Fruit fly (Drosophila melanogaster) whole organism, embryonic: ENCODE data around the gene TTLL1A.

ENCODE experiments used
- Asciz ChIP-seq: fragments of 200-800 bp; sonication (Bioruptor generic); optimal IDR thresholded peaks from 2 replicates; lab custom pipeline; 2017; ENCODE audit warnings: missing biosample characterization, mild to moderate bottlenecking, missing genetic modification characterization, missing genetic modification reagents
- Atf6 ChIP-seq: fragments of 200-800 bp; sonication (Bioruptor generic); IDR thresholded peaks from 2 replicates; pipeline ENCODE4 v1.3.6; 2022; ENCODE audit warnings: missing biosample characterization, missing genetic modification characterization
- Awh ChIP-seq: fragments of 200-800 bp; sonication (Bioruptor generic); IDR thresholded peaks from 2 replicates; pipeline ENCODE4, ENCODE4 v1.3.6; 2022; ENCODE audit warnings: missing biosample characterization, missing genetic modification characterization
- CG10543 ChIP-seq: fragments of 200-800 bp; sonication (Bioruptor generic); optimal IDR thresholded peaks from 3 replicates; lab custom pipeline; 2017; ENCODE audit warnings: missing biosample characterization, mild to moderate bottlenecking, missing genetic modification characterization, moderate library complexity
- CG10654 ChIP-seq: fragments of 200-800 bp; sonication (Bioruptor generic); optimal IDR thresholded peaks from 2 replicates; lab custom pipeline; 2016; ENCODE audit warnings: missing biosample characterization, missing genetic modification characterization
- CG10959 ChIP-seq: fragments of 200-800 bp; sonication (Bioruptor generic); IDR thresholded peaks from 2 replicates; pipeline ENCODE4 v1.3.6; 2022; ENCODE audit warnings: missing biosample characterization, missing genetic modification characterization
- CG11504 ChIP-seq: fragments of 200-800 bp; sonication (Bioruptor generic); optimal IDR thresholded peaks from 3 replicates; lab custom pipeline; 2019; ENCODE audit warnings: missing biosample characterization, mild to moderate bottlenecking, missing genetic modification characterization, moderate library complexity
- CG14710 ChIP-seq: fragments of 200-800 bp; sonication (Bioruptor generic); optimal IDR thresholded peaks from 3 replicates; lab custom pipeline; 2019; ENCODE audit warnings: missing biosample characterization, mild to moderate bottlenecking, missing genetic modification characterization, moderate library complexity
- CG15601 ChIP-seq: fragments of 200-800 bp; sonication (Bioruptor generic); optimal IDR thresholded peaks from 3 replicates; lab custom pipeline; 2019; ENCODE audit warnings: missing biosample characterization, mild to moderate bottlenecking, missing genetic modification characterization, moderate library complexity
- CG18262 ChIP-seq: fragments of 200-800 bp; optimal IDR thresholded peaks from 3 replicates; lab custom pipeline; 2019; ENCODE audit warnings: missing biosample characterization, mild to moderate bottlenecking, missing genetic modification characterization, moderate library complexity
- CG18599 ChIP-seq: fragments of 200-800 bp; sonication (Bioruptor generic); optimal IDR thresholded peaks from 3 replicates; lab custom pipeline; 2017; ENCODE audit warnings: missing biosample characterization, missing genetic modification characterization, mild to moderate bottlenecking, moderate library complexity, missing genetic modification reagents
- CG31388 ChIP-seq: fragments of 200-800 bp; sonication (Bioruptor generic); optimal IDR thresholded peaks from 2 replicates; lab custom pipeline; 2016; ENCODE audit warnings: missing biosample characterization, missing genetic modification characterization
- CG31441 ChIP-seq: fragments of 200-800 bp; sonication (Bioruptor generic); IDR thresholded peaks from 2 replicates; pipeline ENCODE4 v1.3.6; 2022; ENCODE audit warnings: missing biosample characterization, missing genetic modification characterization
- CG4617 ChIP-seq: fragments of 200-800 bp; sonication (Bioruptor generic); optimal IDR thresholded peaks from 3 replicates; lab custom pipeline; 2016; ENCODE audit warnings: missing biosample characterization, missing genetic modification characterization, borderline replicate concordance
- CG6683 ChIP-seq: fragments of 200-800 bp; sonication (Bioruptor generic); optimal IDR thresholded peaks from 2 replicates; lab custom pipeline; 2017; ENCODE audit warnings: missing biosample characterization, mild to moderate bottlenecking, missing genetic modification characterization, missing genetic modification reagents
- CG7963 ChIP-seq: fragments of 200-800 bp; sonication (Bioruptor generic); IDR thresholded peaks from 3 replicates; pipeline ENCODE4 v1.3.6; 2022; ENCODE audit warnings: missing biosample characterization, missing genetic modification characterization; ENCODE audit not compliant: partially characterized antibody
- D ChIP-seq, 2 experiments: fragments of 200-800 bp in 1 of 2; fragments of >200 bp in 1 of 2; sonication (Bioruptor generic) in 1 of 2; optimal IDR thresholded peaks; 2 replicates in 1 of 2; 3 replicates in 1 of 2; lab custom pipeline; 2017; ENCODE audit warnings: mild to moderate bottlenecking in 1 of 2, missing biosample characterization in 1 of 2, missing genetic modification characterization in 1 of 2, missing genetic modification reagents in 1 of 2
- Drgx ChIP-seq: fragments of 200-800 bp; sonication (Bioruptor generic); IDR thresholded peaks from 2 replicates; pipeline ENCODE4 v1.3.6; 2022; ENCODE audit warnings: missing biosample characterization, missing genetic modification characterization
- E2f1 ChIP-seq: fragments of 200-800 bp; sonication (Bioruptor generic); IDR thresholded peaks from 2 replicates; pipeline ENCODE4 v1.3.6; 2022; ENCODE audit warnings: missing biosample characterization, missing genetic modification characterization
- Elba2 ChIP-seq: fragments of 200-800 bp; sonication (Bioruptor generic); optimal IDR thresholded peaks from 3 replicates; lab custom pipeline; 2016; ENCODE audit warnings: missing biosample characterization, missing genetic modification characterization
- HLH3B ChIP-seq: fragments of 200-800 bp; sonication (Bioruptor generic); IDR thresholded peaks from 2 replicates; pipeline ENCODE4 v1.3.6; 2022; ENCODE audit warnings: missing biosample characterization, missing genetic modification characterization
- Max ChIP-seq: fragments of 200-800 bp; sonication (Bioruptor generic); optimal IDR thresholded peaks from 2 replicates; lab custom pipeline; 2016; ENCODE audit warnings: missing biosample characterization, mild to moderate bottlenecking, missing genetic modification characterization
- Mrtf ChIP-seq: fragments of 200-800 bp; sonication (Bioruptor generic); IDR thresholded peaks from 3 replicates; pipeline ENCODE4 v1.3.6; 2022; ENCODE audit warnings: missing biosample characterization, missing genetic modification characterization
- NFAT ChIP-seq: fragments of 200-800 bp; sonication (Bioruptor generic); IDR thresholded peaks from 2 replicates; pipeline ENCODE4 v1.3.6; 2022; ENCODE audit warnings: missing biosample characterization, missing genetic modification characterization
- Opbp ChIP-seq: fragments of 200-800 bp; sonication (Bioruptor generic); IDR thresholded peaks from 3 replicates; pipeline ENCODE4 v1.3.6; 2022; ENCODE audit warnings: missing biosample characterization, missing genetic modification characterization; ENCODE audit not compliant: partially characterized antibody
- Ptx1 ChIP-seq: fragments of 200-800 bp; sonication (Bioruptor generic); IDR thresholded peaks from 2 replicates; pipeline ENCODE4 v1.3.6; 2022; ENCODE audit warnings: missing biosample characterization, missing genetic modification characterization
- Sox102F ChIP-seq: fragments of 200-800 bp; sonication (Bioruptor generic); optimal IDR thresholded peaks from 2 replicates; lab custom pipeline; 2018; ENCODE audit warnings: missing biosample characterization, mild to moderate bottlenecking, missing genetic modification characterization, moderate library complexity
- ac ChIP-seq: fragments of 200-800 bp; sonication (Bioruptor generic); optimal IDR thresholded peaks from 3 replicates; lab custom pipeline; 2017; ENCODE audit warnings: missing biosample characterization, mild to moderate bottlenecking, missing genetic modification characterization
- bab2 ChIP-seq: fragments of 200-800 bp; sonication (Bioruptor generic); optimal IDR thresholded peaks from 2 replicates; lab custom pipeline; 2016; ENCODE audit warnings: missing biosample characterization, missing genetic modification characterization
- dmrt99B ChIP-seq: fragments of 200-800 bp; sonication (Bioruptor generic); optimal IDR thresholded peaks from 2 replicates; lab custom pipeline; 2018; ENCODE audit warnings: missing biosample characterization, mild to moderate bottlenecking, missing genetic modification characterization, moderate library complexity
- dysf ChIP-seq: fragments of 200-800 bp; sonication (Bioruptor generic); IDR thresholded peaks from 3 replicates; pipeline ENCODE4 v1.3.6; 2022; ENCODE audit warnings: missing biosample characterization, missing genetic modification characterization
- grau ChIP-seq: fragments of 200-800 bp; optimal IDR thresholded peaks from 3 replicates; lab custom pipeline; 2019; ENCODE audit warnings: missing biosample characterization, mild to moderate bottlenecking, missing genetic modification characterization, moderate library complexity
- gt ChIP-seq: fragments of 200-800 bp; sonication (Bioruptor generic); IDR thresholded peaks from 2 replicates; pipeline ENCODE4 v1.3.6; 2022; ENCODE audit warnings: missing biosample characterization, missing genetic modification characterization
- ind ChIP-seq: fragments of 200-800 bp; sonication (Bioruptor generic); optimal IDR thresholded peaks from 3 replicates; lab custom pipeline; 2016; ENCODE audit warnings: missing biosample characterization, missing genetic modification characterization
- kni ChIP-seq: fragments of 200-800 bp; sonication (Bioruptor generic); optimal IDR thresholded peaks from 3 replicates; lab custom pipeline; 2017; ENCODE audit warnings: mild to moderate bottlenecking, missing biosample characterization, missing genetic modification reagents, missing genetic modification characterization
- lola ChIP-seq, 3 experiments: fragments of >200 bp in 2 of 3; fragments of 200-800 bp in 1 of 3; sonication (Bioruptor generic) in 1 of 3; optimal IDR thresholded peaks; 2 replicates each; lab custom pipeline; 2017 to 2019; ENCODE audit warnings: missing biosample characterization in 3 of 3, missing genetic modification characterization in 3 of 3, mild to moderate bottlenecking in 1 of 3, moderate library complexity in 1 of 3
- mirr ChIP-seq: fragments of 200-800 bp; sonication (Bioruptor generic); optimal IDR thresholded peaks from 3 replicates; lab custom pipeline; 2018; ENCODE audit warnings: missing biosample characterization, mild to moderate bottlenecking, missing genetic modification characterization
- pho ChIP-seq: fragments of 200-800 bp; sonication (Bioruptor generic); optimal IDR thresholded peaks from 2 replicates; lab custom pipeline; 2016; ENCODE audit warnings: missing biosample characterization, missing genetic modification characterization
- phol ChIP-seq: fragments of 200-800 bp; sonication (Bioruptor generic); optimal IDR thresholded peaks from 3 replicates; lab custom pipeline; 2018; ENCODE audit warnings: missing biosample characterization, mild to moderate bottlenecking, missing genetic modification characterization, moderate library complexity
- pnt ChIP-seq: fragments of 200-800 bp; sonication (Bioruptor generic); optimal IDR thresholded peaks from 3 replicates; lab custom pipeline; 2016; ENCODE audit warnings: missing biosample characterization, missing genetic modification characterization
- row ChIP-seq: fragments of 200-800 bp; sonication (Bioruptor generic); IDR thresholded peaks from 3 replicates; pipeline ENCODE4 v1.3.6; 2022; ENCODE audit warnings: missing biosample characterization, missing genetic modification characterization
- schlank ChIP-seq: fragments of 200-800 bp; sonication (Bioruptor generic); optimal IDR thresholded peaks from 2 replicates; lab custom pipeline; 2018; ENCODE audit warnings: missing biosample characterization, mild to moderate bottlenecking, missing genetic modification characterization
- slbo ChIP-seq: fragments of 200-800 bp; sonication (Bioruptor generic); IDR thresholded peaks from 2 replicates; pipeline ENCODE4 v1.3.6; 2022; ENCODE audit warnings: missing biosample characterization, missing genetic modification characterization
- sqz ChIP-seq: fragments of 200-800 bp; sonication (Bioruptor generic); optimal IDR thresholded peaks from 3 replicates; lab custom pipeline; 2018; ENCODE audit warnings: missing biosample characterization, mild to moderate bottlenecking, missing genetic modification characterization
- stc ChIP-seq: fragments of 200-800 bp; sonication (Bioruptor generic); IDR thresholded peaks from 2 replicates; pipeline ENCODE4 v1.3.6; 2022; ENCODE audit warnings: missing biosample characterization, missing genetic modification characterization
- tin ChIP-seq: fragments of 200-800 bp; sonication (Bioruptor generic); optimal IDR thresholded peaks from 3 replicates; lab custom pipeline; 2016; ENCODE audit warnings: missing biosample characterization, missing genetic modification characterization
- twi ChIP-seq: fragments of 200-800 bp; optimal IDR thresholded peaks from 2 replicates; lab custom pipeline; 2019; ENCODE audit warnings: missing biosample characterization, mild to moderate bottlenecking, missing genetic modification characterization, moderate library complexity
- vvl ChIP-seq: fragments of 200-800 bp; sonication (Bioruptor generic); IDR thresholded peaks from 2 replicates; pipeline ENCODE4 v1.3.6; 2022; ENCODE audit warnings: missing biosample characterization, missing genetic modification characterization
- zfh1 ChIP-seq: fragments of 200-800 bp; sonication (Bioruptor generic); IDR thresholded peaks from 3 replicates; pipeline ENCODE4 v1.3.6; 2022; ENCODE audit warnings: missing biosample characterization, missing genetic modification characterization
- zfh2 ChIP-seq: fragments of 200-800 bp; sonication (Bioruptor generic); optimal IDR thresholded peaks from 2 replicates; lab custom pipeline; 2016; ENCODE audit warnings: missing biosample characterization, missing genetic modification characterization

Gene TTLL1A

dm6 chrX:17174115-17174514 lies 28.3 kb downstream of the TTLL1A start:
- TF ChIP-seq NFAT (GFP tag; lab: Robert Waterston, UW) (0 out of 2 replicates have a peak, but pooled peaks have one; percentile 10), CG10959 (GFP tag; lab: Robert Waterston, UW) (no peak), CG10654 (GFP tag; lab: Kevin White, UChicago) (no peak), Asciz (GFP tag; lab: Kevin White, UChicago) (peak; percentile 20), dysf (GFP tag; lab: Robert Waterston, UW) (peak; percentile 34; the same call in 1 of the 3 replicates), schlank (no peak), CG15601 (tag; lab: Kevin White, UChicago) (peak; percentile 40), gt (no peak), CG10543 (GFP tag; lab: Kevin White, UChicago) (no peak), CG31441 (peak; percentile 40; the same call in 1 of the 2 replicates), CG11504 (tag; lab: Kevin White, UChicago) (peak; percentile 49), CG4617 (no peak), CG18262 (peak; percentile 41), HLH3B (GFP tag; lab: Robert Waterston, UW) (0 out of 2 replicates have a peak, but pooled peaks have one; percentile 11), dmrt99B (peak; percentile 43), Mrtf (GFP tag; lab: Robert Waterston, UW) (no peak), slbo (GFP tag; lab: Robert Waterston, UW) (no peak), row (peak; percentile 50; the same call in 2 of the 3 replicates), Awh (peak; percentile 45; the same call in 1 of the 2 replicates), Max (no peak), Elba2 (GFP tag; lab: Kevin White, UChicago) (no peak), bab2 (GFP tag; lab: Kevin White, UChicago) (no peak), twi (tag; lab: Kevin White, UChicago) (peak; percentile 42), zfh2 (no peak), tin (no peak), lola (GFP tag; optimal IDR thresholded peaks at IDR 0.05; lab: Kevin White, UChicago) (peak in 1 of 3 experiments; percentile 2), kni (GFP tag; lab: Kevin White, UChicago) (peak; percentile 3), Ptx1 (GFP tag; lab: Robert Waterston, UW) (peak; percentile 35), CG6683 (GFP tag; lab: Kevin White, UChicago) (no peak), mirr (GFP tag; lab: Kevin White, UChicago) (no peak), Atf6 (GFP tag; lab: Robert Waterston, UW) (no peak), CG7963 (GFP tag; lab: Robert Waterston, UW) (no peak), grau (tag; lab: Kevin White, UChicago) (peak; percentile 91), stc (peak; percentile 54; the same call in 1 of the 2 replicates), zfh1 (GFP tag; lab: Robert Waterston, UW) (peak; percentile 54; the same call in 1 of the 3 replicates), Drgx (GFP tag; lab: Robert Waterston, UW) (peak; percentile 55), Opbp (GFP tag; lab: Robert Waterston, UW) (no peak), D (optimal IDR thresholded peaks at IDR 0.05; lab: Kevin White, UChicago) (no peak), D (GFP tag; optimal IDR thresholded peaks at IDR 0.05; lab: Kevin White, UChicago) (peak; percentile 20), sqz (no peak), phol (tag; lab: Kevin White, UChicago) (peak; percentile 36), CG18599 (GFP tag; lab: Kevin White, UChicago) (peak; percentile 7), Sox102F (GFP tag; lab: Kevin White, UChicago) (peak; percentile 24), CG31388 (no peak), ind (GFP tag; lab: Kevin White, UChicago) (peak; percentile 1), CG14710 (peak; percentile 5), E2f1 (GFP tag; lab: Robert Waterston, UW) (0 out of 2 replicates have a peak, but pooled peaks have one; percentile 14), pnt (GFP tag; lab: Kevin White, UChicago) (no peak), pho (GFP tag; lab: Kevin White, UChicago) (no peak), ac (GFP tag; lab: Kevin White, UChicago) (no peak), vvl (peak; percentile 56; the same call in 1 of the 2 replicates)
